Worm (Caenorhabditis elegans) whole organism, mixed stage, embryonic: ENCODE data around the gene col-169.

Source experiments
- ces-1 ChIP-seq: fragments of 150-350 bp; optimal IDR thresholded peaks from 2 replicates; lab custom pipeline; 2014; ENCODE audit warnings: missing biosample characterization, missing genetic modification reagents, missing genetic modification characterization
- lsy-2 ChIP-seq: fragments of 150-350 bp; optimal IDR thresholded peaks from 2 replicates; lab custom pipeline; 2014; ENCODE audit warnings: missing biosample characterization, missing genetic modification characterization
- mep-1 ChIP-seq: fragments of 150-350 bp; optimal IDR thresholded peaks from 2 replicates; lab custom pipeline; 2017; ENCODE audit warnings: missing biosample characterization, missing genetic modification reagents, missing genetic modification characterization, inconsistent platforms
- mls-2 ChIP-seq: sonication (generic microtip); optimal IDR thresholded peaks from 2 replicates; lab custom pipeline; 2016; ENCODE audit warnings: mild to moderate bottlenecking, missing genetic modification characterization, moderate library complexity, missing compliant biosample characterization
- nhr-12 ChIP-seq: fragments of 150-350 bp; optimal IDR thresholded peaks from 2 replicates; lab custom pipeline; 2014; ENCODE audit warnings: missing biosample characterization, missing genetic modification characterization
- nhr-237 ChIP-seq: fragments of 150-350 bp; optimal IDR thresholded peaks from 2 replicates; lab custom pipeline; 2014; ENCODE audit warnings: missing biosample characterization, missing genetic modification characterization
- nhr-28 ChIP-seq: fragments of 150-350 bp; optimal IDR thresholded peaks from 2 replicates; lab custom pipeline; 2014; ENCODE audit warnings: missing biosample characterization, missing genetic modification characterization
- nhr-76 ChIP-seq: sonication (generic microtip); optimal IDR thresholded peaks from 2 replicates; lab custom pipeline; 2017; ENCODE audit warnings: missing biosample characterization, missing genetic modification characterization
- snpc-4 ChIP-seq: fragments of 150-350 bp; optimal IDR thresholded peaks from 2 replicates; lab custom pipeline; 2014; ENCODE audit warnings: missing biosample characterization, missing genetic modification characterization

DNA sequence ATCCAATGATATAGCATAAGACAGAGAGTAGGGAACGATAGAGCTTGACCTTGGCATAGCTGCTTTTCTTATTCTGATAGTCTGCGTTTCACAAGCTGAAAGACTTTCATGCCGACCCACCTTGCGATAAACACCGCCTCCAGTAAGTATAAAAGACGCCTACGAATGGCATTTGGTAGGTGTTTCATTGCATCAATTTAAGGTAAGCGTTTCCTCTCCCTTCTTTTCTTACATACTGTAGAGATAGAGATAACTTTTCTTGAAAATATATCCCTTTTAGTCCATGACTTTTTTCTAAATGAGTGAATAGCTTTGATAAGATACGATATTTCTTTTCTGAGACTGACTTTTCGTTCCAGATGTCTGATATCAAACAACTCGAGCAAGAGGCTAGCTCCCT, 5.8 kb upstream of the col-169 start, which contains the start of gene col-167:
- TF ChIP-seq mep-1 (tag; lab: Kevin White, UChicago) = no peak
- no peak for TF ChIP-seq ces-1
- TF ChIP-seq nhr-76 (tag; lab: Kevin White, UChicago) = no peak
- TF ChIP-seq mls-2 (tag; lab: Kevin White, UChicago) = no peak
- TF ChIP-seq nhr-237 = no peak
- TF ChIP-seq nhr-12 = no peak
- TF ChIP-seq snpc-4 = no peak
- no peak for TF ChIP-seq lsy-2 (tag; lab: Kevin White, UChicago)
- no peak for TF ChIP-seq nhr-28 (tag; lab: Kevin White, UChicago)
